Worm (Caenorhabditis elegans) whole organism, L3 larva: ENCODE results near the gene ceh-60.

Experiments used
- ZK546.5 ChIP-seq: sonication (generic microtip); optimal IDR thresholded peaks from 2 replicates; lab custom pipeline; 2017; ENCODE audit warnings: missing biosample characterization, missing genetic modification characterization
- aly-2 ChIP-seq: fragments of 150-350 bp; optimal IDR thresholded peaks from 2 replicates; lab custom pipeline; 2014; ENCODE audit warnings: missing biosample characterization, missing genetic modification characterization
- ama-1 ChIP-seq: fragments of 150-350 bp; optimal IDR thresholded peaks from 2 replicates; lab custom pipeline; 2018
- ceh-16 ChIP-seq: sonication (generic microtip); optimal IDR thresholded peaks from 2 replicates; lab custom pipeline; 2017; ENCODE audit warnings: missing biosample characterization, missing genetic modification characterization
- ceh-28 ChIP-seq: fragments of 150-350 bp; optimal IDR thresholded peaks from 2 replicates; lab custom pipeline; 2014; ENCODE audit warnings: missing biosample characterization, missing genetic modification reagents, missing genetic modification characterization
- ceh-82 ChIP-seq: fragments of 150-350 bp; optimal IDR thresholded peaks from 2 replicates; lab custom pipeline; 2014; ENCODE audit warnings: missing biosample characterization, missing genetic modification characterization
- ceh-9 ChIP-seq: sonication (generic microtip); optimal IDR thresholded peaks from 2 replicates; lab custom pipeline; 2018; ENCODE audit warnings: missing biosample characterization, missing genetic modification characterization
- daf-12 ChIP-seq: fragments of 150-350 bp; optimal IDR thresholded peaks from 2 replicates; lab custom pipeline; 2014; ENCODE audit warnings: missing biosample characterization, missing genetic modification reagents, missing genetic modification characterization
- egl-5 ChIP-seq: fragments of 150-350 bp; optimal IDR thresholded peaks from 2 replicates; lab custom pipeline; 2017; ENCODE audit warnings: missing biosample characterization, missing genetic modification reagents, missing genetic modification characterization, inconsistent platforms
- elt-1 ChIP-seq: fragments of 150-350 bp; optimal IDR thresholded peaks from 2 replicates; lab custom pipeline; 2014; ENCODE audit warnings: missing biosample characterization, missing genetic modification characterization
- elt-2 ChIP-seq: sonication (generic microtip); optimal IDR thresholded peaks from 2 replicates; lab custom pipeline; 2016; ENCODE audit warnings: missing genetic modification reagents, mild to moderate bottlenecking, missing genetic modification characterization, missing compliant biosample characterization
- elt-3 ChIP-seq, 3 experiments: fragments of 150-350 bp in 1 of 3; sonication (generic microtip) in 2 of 3; optimal IDR thresholded peaks; 2 replicates in 2 of 3; 4 replicates in 1 of 3; lab custom pipeline; 2014 to 2017; ENCODE audit warnings: missing biosample characterization in 3 of 3, missing genetic modification characterization in 3 of 3
- fkh-2 ChIP-seq: fragments of 150-350 bp; optimal IDR thresholded peaks from 2 replicates; lab custom pipeline; 2014; ENCODE audit warnings: missing biosample characterization, missing genetic modification reagents, missing genetic modification characterization
- fos-1 ChIP-seq: fragments of 150-350 bp; optimal IDR thresholded peaks from 2 replicates; lab custom pipeline; 2014; ENCODE audit warnings: missing biosample characterization, missing genetic modification characterization
- hmg-11 ChIP-seq: sonication (generic microtip); optimal IDR thresholded peaks from 2 replicates; lab custom pipeline; 2016; ENCODE audit warnings: missing genetic modification characterization, missing compliant biosample characterization
- lin-15B ChIP-seq: fragments of 150-350 bp; optimal IDR thresholded peaks from 2 replicates; lab custom pipeline; 2014; ENCODE audit warnings: missing biosample characterization, missing genetic modification characterization
- mml-1 ChIP-seq: fragments of 150-350 bp; sonication (generic microtip); optimal IDR thresholded peaks from 3 replicates; lab custom pipeline; 2014; ENCODE audit warnings: missing biosample characterization, missing genetic modification characterization
- nhr-23 ChIP-seq: fragments of 150-350 bp; optimal IDR thresholded peaks from 2 replicates; lab custom pipeline; 2014; ENCODE audit warnings: missing biosample characterization, missing genetic modification reagents, missing genetic modification characterization
- nhr-28 ChIP-seq: fragments of 150-350 bp; optimal IDR thresholded peaks from 2 replicates; lab custom pipeline; 2014; ENCODE audit warnings: missing biosample characterization, missing genetic modification characterization
- nhr-43 ChIP-seq: sonication (generic microtip); optimal IDR thresholded peaks from 2 replicates; lab custom pipeline; 2016; ENCODE audit warnings: mild to moderate bottlenecking, missing genetic modification characterization, missing compliant biosample characterization; ENCODE audit not compliant: poor library complexity, severe bottlenecking
- nhr-67 ChIP-seq: fragments of 150-350 bp; optimal IDR thresholded peaks from 2 replicates; lab custom pipeline; 2014; ENCODE audit warnings: missing biosample characterization, missing genetic modification characterization
- pha-4 ChIP-seq: fragments of 150-350 bp; optimal IDR thresholded peaks from 2 replicates; lab custom pipeline; 2014; ENCODE audit warnings: missing biosample characterization, missing genetic modification reagents, missing genetic modification characterization
- pqm-1 ChIP-seq: fragments of 150-350 bp; optimal IDR thresholded peaks from 2 replicates; lab custom pipeline; 2017; ENCODE audit warnings: missing biosample characterization, missing genetic modification characterization, inconsistent platforms
- sea-2 ChIP-seq: fragments of 150-350 bp; sonication (generic microtip); optimal IDR thresholded peaks from 4 replicates; lab custom pipeline; 2014; ENCODE audit warnings: missing biosample characterization, missing genetic modification reagents, missing genetic modification characterization
- skn-1 ChIP-seq: fragments of 150-350 bp; optimal IDR thresholded peaks from 2 replicates; lab custom pipeline; 2014; ENCODE audit warnings: missing biosample characterization, missing genetic modification characterization
- snpc-4 ChIP-seq: fragments of 150-350 bp; optimal IDR thresholded peaks from 2 replicates; lab custom pipeline; 2014; ENCODE audit warnings: missing biosample characterization, missing genetic modification characterization
- unc-62 ChIP-seq: fragments of 150-350 bp; sonication (generic microtip); optimal IDR thresholded peaks from 4 replicates; lab custom pipeline; 2014; ENCODE audit warnings: missing biosample characterization, missing genetic modification reagents, missing genetic modification characterization
- zag-1 ChIP-seq: fragments of 150-350 bp; optimal IDR thresholded peaks from 2 replicates; lab custom pipeline; 2014; ENCODE audit warnings: missing biosample characterization, missing genetic modification characterization
- ztf-11 ChIP-seq: fragments of 150-350 bp; optimal IDR thresholded peaks from 2 replicates; lab custom pipeline; 2014; ENCODE audit warnings: missing biosample characterization, missing genetic modification characterization
- ztf-4 ChIP-seq: fragments of 150-350 bp; optimal IDR thresholded peaks from 2 replicates; lab custom pipeline; 2014; ENCODE audit warnings: missing biosample characterization, missing genetic modification characterization

Gene ceh-60

ce11 chrX:6514466-6514865 is 15.5 kb downstream of the ceh-60 start:
- TF ChIP-seq hmg-11 (tag; lab: Kevin White, UChicago) (no peak), nhr-23 (peak; percentile 61), elt-3 (tag; optimal IDR thresholded peaks at IDR 0.05; lab: Kevin White, UChicago) (peak in 1 of 3 experiments; percentile 32), elt-2 (tag; lab: Kevin White, UChicago) (peak; percentile 47), zag-1 (tag; lab: Kevin White, UChicago) (no peak), daf-12 (no peak), nhr-43 (tag; lab: Kevin White, UChicago) (no peak)

ce11 chrX:6511985-6512384 is 18.0 kb downstream of the ceh-60 start, which contains the start of gene ttr-35:
Gene ttr-35 (plus strand): TSS chrX:6512285.
- no peak for TF ChIP-seq snpc-4 (tag; lab: Kevin White, UChicago)

DNA sequence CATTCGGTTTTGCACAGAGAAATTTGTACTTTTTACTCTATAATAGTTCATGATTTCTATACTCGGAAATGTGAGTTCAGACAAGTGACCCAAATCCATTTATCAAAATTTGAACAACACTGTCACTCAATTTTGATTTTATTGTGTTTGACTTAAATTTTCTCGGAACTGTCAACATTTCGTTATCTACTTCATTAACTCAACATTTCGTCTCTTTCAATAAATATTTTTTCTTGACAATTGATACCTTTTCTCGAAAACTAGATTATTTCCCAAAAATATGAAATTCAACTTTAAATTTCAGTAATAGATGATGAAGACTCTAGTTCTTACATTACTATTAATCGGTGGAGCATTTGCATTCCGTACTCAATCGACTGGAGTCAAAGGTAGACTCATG is 19.3 kb downstream of the ceh-60 start, which contains the start of gene ttr-36:
Gene ttr-36, plus strand, starts transcription at position 301 of the 400 bp plus-strand sequence.
- TF ChIP-seq ama-1 (lab: Kevin White, UChicago) = no peak
- no peak for TF ChIP-seq daf-12
- TF ChIP-seq nhr-43 (tag; lab: Kevin White, UChicago) = no peak
- no peak for TF ChIP-seq elt-1 (tag; lab: Kevin White, UChicago)
- TF ChIP-seq unc-62 (GFP tag; lab: Kevin White, UChicago) = no peak
- no peak for TF ChIP-seq elt-3 (tag; optimal IDR thresholded peaks at IDR 0.05; lab: Kevin White, UChicago)
- TF ChIP-seq egl-5 (tag; lab: Kevin White, UChicago) = no peak
- no peak for TF ChIP-seq nhr-23
- TF ChIP-seq lin-15B (tag; lab: Kevin White, UChicago) = no peak
- TF ChIP-seq nhr-28 (tag; lab: Kevin White, UChicago) = no peak
- TF ChIP-seq ZK546.5 (tag; lab: Kevin White, UChicago) = no peak
- no peak for TF ChIP-seq fos-1 (tag; lab: Kevin White, UChicago)
- TF ChIP-seq fkh-2 (tag; lab: Kevin White, UChicago) = no peak
- no peak for TF ChIP-seq ceh-82 (tag; lab: Kevin White, UChicago)

ce11 chrX:6509813-6510212 is 20.1 kb downstream of the ceh-60 start:
- no peak for TF ChIP-seq aly-2 (tag; lab: Kevin White, UChicago)
- TF ChIP-seq egl-5 (tag; lab: Kevin White, UChicago) = peak; percentile 49
- TF ChIP-seq elt-2 (tag; lab: Kevin White, UChicago) = peak; percentile 59
- TF ChIP-seq pqm-1 (tag; lab: Kevin White, UChicago) = peak; percentile 27
- no peak for TF ChIP-seq ceh-82 (tag; lab: Kevin White, UChicago)
- TF ChIP-seq ama-1 (lab: Kevin White, UChicago) = no peak
- TF ChIP-seq, all 47 proteins: peak for 3

- TF ChIP-seq ceh-28 (tag; lab: Kevin White, UChicago) (no peak), egl-5 (tag; lab: Kevin White, UChicago) (peak; percentile 29)
These were observed 22.2 kb downstream of the ceh-60 start for ce11 chrX:6507734-6508133.

- no peak for TF ChIP-seq pha-4
- TF ChIP-seq nhr-67 (tag; lab: Kevin White, UChicago) = no peak
- no peak for TF ChIP-seq fkh-2 (tag; lab: Kevin White, UChicago)
- no peak for TF ChIP-seq ceh-9 (tag; lab: Kevin White, UChicago)
- no peak for TF ChIP-seq skn-1 (tag; lab: Kevin White, UChicago)
- TF ChIP-seq mml-1 (tag; lab: Kevin White, UChicago) = no peak
- no peak for TF ChIP-seq ztf-11
- TF ChIP-seq sea-2 (GFP tag; lab: Kevin White, UChicago) = no peak
- no peak for TF ChIP-seq ztf-4 (tag; lab: Kevin White, UChicago)
- no peak for TF ChIP-seq daf-12
- TF ChIP-seq ZK546.5 (tag; lab: Kevin White, UChicago) = no peak
- no peak for TF ChIP-seq egl-5 (tag; lab: Kevin White, UChicago)
- TF ChIP-seq ceh-16 (tag; lab: Kevin White, UChicago) = no peak
These were observed 24.3 kb downstream of the ceh-60 start, which contains the start of gene glr-8 for ce11 chrX:6505662-6506061. Gene glr-8 (plus strand): TSS chrX:6505980.
